Fruit fly (Drosophila melanogaster) whole organism, embryonic: ENCODE data around the gene CG42728.
A peak's percentile ranks its signal among the peaks of the same experiment; 100 is the strongest.

Source experiments
- Aef1 ChIP-seq: fragments of 200-800 bp; sonication (Bioruptor generic); IDR thresholded peaks from 3 replicates; pipeline ENCODE4 v1.3.6; 2022; ENCODE audit warnings: missing biosample characterization, missing genetic modification characterization
- Awh ChIP-seq: fragments of 200-800 bp; sonication (Bioruptor generic); IDR thresholded peaks from 2 replicates; pipeline ENCODE4, ENCODE4 v1.3.6; 2022; ENCODE audit warnings: missing biosample characterization, missing genetic modification characterization
- Bdp1 ChIP-seq: fragments of 200-800 bp; sonication (Bioruptor generic); optimal IDR thresholded peaks from 3 replicates; lab custom pipeline; 2016; ENCODE audit warnings: missing biosample characterization, missing genetic modification characterization
- Bteb2 ChIP-seq: fragments of 200-800 bp; sonication (Bioruptor generic); optimal IDR thresholded peaks from 2 replicates; lab custom pipeline; 2016; ENCODE audit warnings: missing biosample characterization, missing genetic modification characterization
- C15 ChIP-seq: fragments of 200-800 bp; sonication (Bioruptor generic); IDR thresholded peaks from 3 replicates; pipeline ENCODE4 v1.3.6; 2022; ENCODE audit warnings: missing biosample characterization, missing genetic modification characterization
- CG10147 ChIP-seq: fragments of 200-800 bp; sonication (Bioruptor generic); optimal IDR thresholded peaks from 2 replicates; lab custom pipeline; 2019; ENCODE audit warnings: missing biosample characterization, mild to moderate bottlenecking, missing genetic modification characterization, moderate library complexity
- CG11093 ChIP-seq: fragments of 200-800 bp; sonication (Bioruptor generic); IDR thresholded peaks from 3 replicates; pipeline ENCODE4 v1.3.6; 2022; ENCODE audit warnings: missing biosample characterization, missing genetic modification characterization
- CG12219 ChIP-seq: fragments of 200-800 bp; sonication (Bioruptor generic); optimal IDR thresholded peaks from 3 replicates; lab custom pipeline; 2018; ENCODE audit warnings: missing biosample characterization, mild to moderate bottlenecking, missing genetic modification characterization
- CG12744 ChIP-seq: fragments of 200-800 bp; sonication (Bioruptor generic); optimal IDR thresholded peaks from 2 replicates; lab custom pipeline; 2016; ENCODE audit warnings: missing biosample characterization, missing genetic modification characterization
- CG13123 ChIP-seq: fragments of 200-800 bp; sonication (Bioruptor generic); optimal IDR thresholded peaks from 2 replicates; lab custom pipeline; 2016; ENCODE audit warnings: missing biosample characterization, missing genetic modification characterization
- CG1602 ChIP-seq: fragments of 200-800 bp; sonication (Bioruptor generic); optimal IDR thresholded peaks from 3 replicates; lab custom pipeline; 2016; ENCODE audit warnings: missing biosample characterization, missing genetic modification characterization
- CG17328 ChIP-seq: fragments of 200-800 bp; sonication (Bioruptor generic); IDR thresholded peaks from 2 replicates; pipeline ENCODE4 v1.3.6; 2022; ENCODE audit warnings: missing biosample characterization, missing genetic modification characterization
- CG17912 ChIP-seq: fragments of 200-800 bp; sonication (Bioruptor generic); optimal IDR thresholded peaks from 2 replicates; lab custom pipeline; 2018; ENCODE audit warnings: missing biosample characterization, mild to moderate bottlenecking, missing genetic modification characterization
- CG1792 ChIP-seq: fragments of 200-800 bp; sonication (Bioruptor generic); optimal IDR thresholded peaks from 2 replicates; lab custom pipeline; 2016; ENCODE audit warnings: missing biosample characterization, missing genetic modification characterization
- CG18011 ChIP-seq: fragments of 200-800 bp; sonication (Bioruptor generic); optimal IDR thresholded peaks from 2 replicates; lab custom pipeline; 2017; ENCODE audit warnings: missing biosample characterization, missing genetic modification characterization, mild to moderate bottlenecking, moderate library complexity, missing genotype
- CG6175 ChIP-seq: fragments of 200-800 bp; sonication (Bioruptor generic); IDR thresholded peaks from 3 replicates; pipeline ENCODE4 v1.3.6; 2022; ENCODE audit warnings: missing biosample characterization, missing genetic modification characterization
- CG7839 ChIP-seq: fragments of 200-800 bp; sonication (Bioruptor generic); optimal IDR thresholded peaks from 3 replicates; lab custom pipeline; 2018; ENCODE audit warnings: missing biosample characterization, mild to moderate bottlenecking, missing genetic modification characterization, moderate library complexity
- CG8478 ChIP-seq: fragments of >200 bp; optimal IDR thresholded peaks from 2 replicates; lab custom pipeline; 2018
- CG9876 ChIP-seq: fragments of 200-800 bp; sonication (Bioruptor generic); optimal IDR thresholded peaks from 2 replicates; lab custom pipeline; 2016; ENCODE audit warnings: missing biosample characterization, missing genetic modification characterization
- Chrac-16 ChIP-seq: fragments of 200-800 bp; sonication (Bioruptor generic); optimal IDR thresholded peaks from 3 replicates; lab custom pipeline; 2016; ENCODE audit warnings: missing biosample characterization, missing genetic modification characterization
- CkIIα-i1 ChIP-seq: fragments of 200-800 bp; sonication (Bioruptor generic); IDR thresholded peaks from 2 replicates; pipeline ENCODE4 v1.3.6; 2022; ENCODE audit warnings: missing biosample characterization, missing genetic modification characterization
- Deaf1 ChIP-seq: fragments of 200-800 bp; optimal IDR thresholded peaks from 3 replicates; lab custom pipeline; 2019; ENCODE audit warnings: missing biosample characterization, mild to moderate bottlenecking, missing genetic modification characterization, moderate library complexity
- H15 ChIP-seq: fragments of 200-800 bp; sonication (Bioruptor generic); IDR thresholded peaks from 3 replicates; pipeline ENCODE4 v1.3.6; 2022; ENCODE audit warnings: missing biosample characterization, missing genetic modification characterization
- HHEX ChIP-seq: fragments of 200-800 bp; sonication (Bioruptor generic); optimal IDR thresholded peaks from 3 replicates; lab custom pipeline; 2017; ENCODE audit warnings: missing biosample characterization, mild to moderate bottlenecking, missing genetic modification characterization, missing genetic modification reagents
- Hmx ChIP-seq: fragments of 200-800 bp; sonication (Bioruptor generic); optimal IDR thresholded peaks from 2 replicates; lab custom pipeline; 2016; ENCODE audit warnings: missing biosample characterization, missing genetic modification characterization
- NfI ChIP-seq: fragments of 200-800 bp; sonication (Bioruptor generic); optimal IDR thresholded peaks from 3 replicates; lab custom pipeline; 2018; ENCODE audit warnings: missing biosample characterization, mild to moderate bottlenecking, missing genetic modification characterization, moderate library complexity
- Optix ChIP-seq: fragments of 200-800 bp; sonication (Bioruptor generic); IDR thresholded peaks from 3 replicates; pipeline ENCODE4 v1.3.6; 2022; ENCODE audit warnings: missing biosample characterization, missing genetic modification characterization
- Ptx1 ChIP-seq: fragments of 200-800 bp; sonication (Bioruptor generic); IDR thresholded peaks from 2 replicates; pipeline ENCODE4 v1.3.6; 2022; ENCODE audit warnings: missing biosample characterization, missing genetic modification characterization
- TFAM ChIP-seq: fragments of 200-800 bp; sonication (Bioruptor generic); optimal IDR thresholded peaks from 2 replicates; lab custom pipeline; 2017; ENCODE audit warnings: missing biosample characterization, missing genetic modification characterization, inconsistent platforms
- Trl ChIP-seq, 3 experiments: fragments of >200 bp in 2 of 3; fragments of 200-800 bp in 1 of 3; sonication (Bioruptor generic) in 1 of 3; optimal IDR thresholded peaks; 2 replicates in 1 of 3; 3 replicates in 2 of 3; lab custom pipeline; 2016 to 2017; ENCODE audit warnings: missing biosample characterization in 1 of 3, missing genetic modification characterization in 1 of 3
- Vsx1 ChIP-seq: fragments of 200-800 bp; sonication (Bioruptor generic); optimal IDR thresholded peaks from 2 replicates; lab custom pipeline; 2017; ENCODE audit warnings: missing biosample characterization, mild to moderate bottlenecking, missing genetic modification characterization, missing genetic modification reagents
- cas ChIP-seq: fragments of 200-800 bp; sonication (Bioruptor generic); IDR thresholded peaks from 2 replicates; pipeline ENCODE4 v1.3.6; 2022; ENCODE audit warnings: missing biosample characterization, missing genetic modification characterization
- chif ChIP-seq, 2 experiments: fragments of 200-800 bp; sonication (Bioruptor generic); optimal IDR thresholded peaks; 3 replicates each; lab custom pipeline; 2016; ENCODE audit warnings: missing biosample characterization in 2 of 2, missing genetic modification characterization in 2 of 2
- chinmo ChIP-seq: fragments of 200-800 bp; sonication (Bioruptor generic); IDR thresholded peaks from 4 replicates; pipeline ENCODE4 v1.3.6; 2022; ENCODE audit warnings: missing biosample characterization, missing genetic modification characterization; ENCODE audit not compliant: partially characterized antibody
- danr ChIP-seq: fragments of 200-800 bp; sonication (Bioruptor generic); IDR thresholded peaks from 2 replicates; pipeline ENCODE4 v1.3.6; 2022; ENCODE audit warnings: missing biosample characterization, missing genetic modification characterization
- fru ChIP-seq: fragments of >200 bp; optimal IDR thresholded peaks from 2 replicates; lab custom pipeline; 2017
- fu2 ChIP-seq: fragments of 200-800 bp; sonication (Bioruptor generic); optimal IDR thresholded peaks from 2 replicates; lab custom pipeline; 2016; ENCODE audit warnings: missing biosample characterization, missing genetic modification characterization
- gcm ChIP-seq: fragments of 200-800 bp; sonication (Bioruptor generic); optimal IDR thresholded peaks from 2 replicates; lab custom pipeline; 2019; ENCODE audit warnings: missing biosample characterization, mild to moderate bottlenecking, missing genetic modification characterization, moderate library complexity
- grau ChIP-seq: fragments of 200-800 bp; optimal IDR thresholded peaks from 3 replicates; lab custom pipeline; 2019; ENCODE audit warnings: missing biosample characterization, mild to moderate bottlenecking, missing genetic modification characterization, moderate library complexity
- gsb ChIP-seq: fragments of 200-800 bp; sonication (Bioruptor generic); IDR thresholded peaks from 2 replicates; pipeline ENCODE4 v1.3.6; 2022; ENCODE audit warnings: missing biosample characterization, missing genetic modification characterization
- kah ChIP-seq: fragments of 200-800 bp; sonication (Bioruptor generic); optimal IDR thresholded peaks from 2 replicates; lab custom pipeline; 2018; ENCODE audit warnings: missing biosample characterization, mild to moderate bottlenecking, missing genetic modification characterization
- knrl ChIP-seq: fragments of 200-800 bp; sonication (Bioruptor generic); IDR thresholded peaks from 3 replicates; pipeline ENCODE4 v1.3.6; 2022; ENCODE audit warnings: missing biosample characterization, missing genetic modification characterization; ENCODE audit not compliant: partially characterized antibody
- mirr ChIP-seq: fragments of 200-800 bp; sonication (Bioruptor generic); optimal IDR thresholded peaks from 3 replicates; lab custom pipeline; 2018; ENCODE audit warnings: missing biosample characterization, mild to moderate bottlenecking, missing genetic modification characterization
- onecut ChIP-seq: fragments of 200-800 bp; sonication (Bioruptor generic); IDR thresholded peaks from 2 replicates; pipeline ENCODE4 v1.3.6; 2022; ENCODE audit warnings: missing biosample characterization, missing genetic modification characterization
- pita ChIP-seq: fragments of 200-800 bp; sonication (Bioruptor generic); optimal IDR thresholded peaks from 2 replicates; lab custom pipeline; 2017; ENCODE audit warnings: missing biosample characterization, mild to moderate bottlenecking, missing genetic modification characterization
- ro ChIP-seq: fragments of 200-800 bp; sonication (Bioruptor generic); IDR thresholded peaks from 2 replicates; pipeline ENCODE4 v1.3.6; 2022; ENCODE audit warnings: missing biosample characterization, missing genetic modification characterization
- sd ChIP-seq: fragments of 200-800 bp; sonication (Bioruptor generic); optimal IDR thresholded peaks from 3 replicates; lab custom pipeline; 2018; ENCODE audit warnings: missing biosample characterization, mild to moderate bottlenecking, missing genetic modification characterization, moderate library complexity
- slp2 ChIP-seq: fragments of 200-800 bp; sonication (Bioruptor generic); optimal IDR thresholded peaks from 2 replicates; lab custom pipeline; 2016; ENCODE audit warnings: missing biosample characterization, missing genetic modification characterization
- stwl ChIP-seq: fragments of 200-800 bp; sonication (Bioruptor generic); optimal IDR thresholded peaks from 3 replicates; lab custom pipeline; 2018; ENCODE audit warnings: missing biosample characterization, mild to moderate bottlenecking, missing genetic modification characterization, moderate library complexity
- tup ChIP-seq: fragments of 200-800 bp; sonication (Bioruptor generic); optimal IDR thresholded peaks from 2 replicates; lab custom pipeline; 2016; ENCODE audit warnings: missing biosample characterization, mild to moderate bottlenecking, missing genetic modification characterization, moderate library complexity
- tx ChIP-seq: fragments of 200-800 bp; sonication (Bioruptor generic); optimal IDR thresholded peaks from 2 replicates; lab custom pipeline; 2016; ENCODE audit warnings: missing biosample characterization, missing genetic modification characterization
- wdn ChIP-seq: fragments of 200-800 bp; sonication (Bioruptor generic); IDR thresholded peaks from 2 replicates; pipeline ENCODE4 v1.3.6; 2022; ENCODE audit warnings: missing biosample characterization, missing genetic modification characterization
- zfh1 ChIP-seq: fragments of 200-800 bp; sonication (Bioruptor generic); IDR thresholded peaks from 3 replicates; pipeline ENCODE4 v1.3.6; 2022; ENCODE audit warnings: missing biosample characterization, missing genetic modification characterization

Gene CG42728

DNA sequence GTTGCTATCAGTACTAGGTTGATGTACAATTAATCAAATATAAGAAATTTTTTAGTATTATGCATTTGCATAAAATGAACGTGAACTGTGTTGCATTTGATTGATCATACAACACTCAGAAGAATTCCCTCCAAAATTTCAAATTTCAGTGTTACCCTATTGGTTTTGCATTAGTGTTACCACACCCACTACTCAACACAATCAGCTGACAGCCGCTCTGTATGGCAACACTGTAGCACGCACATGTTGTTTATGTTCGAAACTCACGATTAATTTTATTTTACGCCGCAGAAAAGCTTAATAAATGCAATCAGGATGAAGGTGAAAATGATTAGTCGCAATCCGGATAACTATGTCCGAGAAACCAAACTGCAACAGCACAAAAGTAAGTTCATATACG is 29.3 kb downstream of the CG42728 start, which contains the start of gene CG7275 (continued):
- TF ChIP-seq Chrac-16 (GFP tag; lab: Kevin White, UChicago) (no peak), fru (lab: Kevin White, UChicago) (no peak), H15 (GFP tag; lab: Robert Waterston, UW) (no peak), slp2 (GFP tag; lab: Kevin White, UChicago) (no peak), cas (GFP tag; lab: Robert Waterston, UW) (no peak), CG17912 (GFP tag; lab: Kevin White, UChicago) (no peak), Hmx (GFP tag; lab: Kevin White, UChicago) (no peak), Awh (GFP tag; lab: Robert Waterston, UW) (no peak), CG8478 (lab: Kevin White, UChicago) (no peak), Bteb2 (no peak), knrl (GFP tag; lab: Robert Waterston, UW) (peak; percentile 46; the same call in 2 of the 3 replicates), kah (no peak), NfI (GFP tag; lab: Kevin White, UChicago) (peak; percentile 6), onecut (no peak), Vsx1 (GFP tag; lab: Kevin White, UChicago) (no peak), CG11093 (GFP tag; lab: Robert Waterston, UW) (no peak), CG9876 (GFP tag; lab: Kevin White, UChicago) (no peak), tup (GFP tag; lab: Kevin White, UChicago) (no peak), Bdp1 (GFP tag; lab: Kevin White, UChicago) (no peak), gsb (GFP tag; lab: Robert Waterston, UW) (no peak), danr (GFP tag; lab: Robert Waterston, UW) (no peak), Ptx1 (GFP tag; lab: Robert Waterston, UW) (no peak), HHEX (GFP tag; lab: Kevin White, UChicago) (no peak), C15 (GFP tag; lab: Robert Waterston, UW) (no peak), Trl (optimal IDR thresholded peaks at IDR 0.05; lab: Kevin White, UChicago) (no peak), Trl (GFP tag; optimal IDR thresholded peaks at IDR 0.05; lab: Kevin White, UChicago) (no peak), CG10147 (no peak), chif (GFP tag; optimal IDR thresholded peaks at IDR 0.05; lab: Kevin White, UChicago) (no peak), CG17328 (no peak), tx (GFP tag; lab: Kevin White, UChicago) (no peak), mirr (peak; percentile 34), zfh1 (no peak), CG12744 (GFP tag; lab: Kevin White, UChicago) (no peak), pita (GFP tag; lab: Kevin White, UChicago) (no peak), CG1602 (GFP tag; lab: Kevin White, UChicago) (no peak), Optix (no peak), ro (GFP tag; lab: Robert Waterston, UW) (no peak), wdn (no peak), gcm (GFP tag; lab: Kevin White, UChicago) (no peak), CG7839 (no peak), TFAM (GFP tag; lab: Kevin White, UChicago) (no peak), CG6175 (no peak), CkIIα-i1 (no peak), stwl (tag; lab: Kevin White, UChicago) (peak; percentile 92), CG1792 (GFP tag; lab: Kevin White, UChicago) (no peak), CG12219 (no peak), grau (tag; lab: Kevin White, UChicago) (no peak), chinmo (GFP tag; lab: Robert Waterston, UW) (no peak), Aef1 (GFP tag; lab: Robert Waterston, UW) (no peak), CG18011 (GFP tag; lab: Kevin White, UChicago) (peak; percentile 67), CG13123 (no peak), fu2 (no peak), sd (tag; lab: Kevin White, UChicago) (no peak), Deaf1 (tag; lab: Kevin White, UChicago) (no peak)
